Fruit fly (Drosophila melanogaster): Measurements from ENCODE around the gene rt.

- no peak for TF ChIP-seq Dif (GFP tag; optimal IDR thresholded peaks at IDR 0.05; ENCODE audit: partially characterized antibody)
- no peak for TF ChIP-seq Abd-B (GFP tag; optimal IDR thresholded peaks at IDR 0.05)
- TF ChIP-seq tai (GFP tag; optimal IDR thresholded peaks at IDR 0.05) = no peak
- TF ChIP-seq br (GFP tag; optimal IDR thresholded peaks at IDR 0.05) = no peak
- TF ChIP-seq pan (optimal IDR thresholded peaks at IDR 0.05) = no peak
- TF ChIP-seq Dfd (GFP tag; optimal IDR thresholded peaks at IDR 0.05) = no peak
- no peak for TF ChIP-seq dmrt93B (GFP tag; optimal IDR thresholded peaks at IDR 0.05)
- no peak for TF ChIP-seq CG32264 (GFP tag; optimal IDR thresholded peaks at IDR 0.05)
- TF ChIP-seq psq (GFP tag; optimal IDR thresholded peaks at IDR 0.05) = no peak
- no peak for TF ChIP-seq usp (GFP tag; optimal IDR thresholded peaks at IDR 0.05)
Measured at dm6 chr3L:11583964-11584363, 3.6 kb downstream of the rt start, which contains the start of gene CG32086.
